Fruit fly (Drosophila melanogaster) S2 (cell line): ENCODE data around the gene Chchd2.

Experiments
- CG8478 ChIP-seq: fragments of >200 bp; optimal IDR thresholded peaks from 2 replicates; lab custom pipeline; 2018
- CTCF ChIP-seq, 2 experiments: fragments of >200 bp; optimal IDR thresholded peaks; 2 replicates each; lab custom pipeline; 2018

The Chchd2 gene

DNA sequence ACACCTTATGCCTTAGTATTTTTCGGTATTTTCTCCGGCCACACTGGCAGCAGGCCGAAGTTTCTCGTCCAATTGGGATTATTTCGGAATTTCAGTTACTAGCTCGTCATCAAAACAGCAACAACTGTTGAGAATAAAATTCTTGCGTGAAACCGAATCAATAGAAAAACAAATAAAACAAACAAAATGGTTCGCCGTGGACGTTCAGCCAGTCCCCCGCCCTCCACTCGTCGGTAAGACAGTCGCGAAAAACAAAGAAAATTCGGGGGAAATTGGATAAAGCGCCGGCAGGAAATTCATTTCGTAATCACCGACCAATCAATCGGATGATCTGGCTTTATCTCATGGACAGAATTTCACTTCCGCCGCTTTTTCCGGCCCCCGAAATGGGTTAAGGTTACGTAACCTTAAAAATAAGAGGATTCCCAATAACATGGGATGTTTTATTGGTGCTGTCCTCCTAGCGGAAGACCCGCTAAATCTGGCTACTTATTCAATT, at the start of gene Chchd2:
Gene Chchd2 (plus strand): TSS at position 51 of the 499 bp plus-strand sequence.
- TF ChIP-seq CG8478, result no peak
- no peak for TF ChIP-seq CTCF (optimal IDR thresholded peaks at IDR 0.05; lab: Kevin White, UChicago)

- no peak for TF ChIP-seq CTCF (optimal IDR thresholded peaks at IDR 0.05; lab: Kevin White, UChicago)
- TF ChIP-seq CG8478, result no peak
These were observed 43.1 kb upstream of the Chchd2 start, which contains the start of gene Arpc3B for dm6 chrX:17105707-17106106. TSS of gene Arpc3B (minus strand) at chrX:17105852.

- TF ChIP-seq CG8478 (no peak), CTCF (optimal IDR thresholded peaks at IDR 0.05; lab: Kevin White, UChicago) (no peak)
These were observed 42.6 kb upstream of the Chchd2 start for dm6 chrX:17106153-17106700.

DNA sequence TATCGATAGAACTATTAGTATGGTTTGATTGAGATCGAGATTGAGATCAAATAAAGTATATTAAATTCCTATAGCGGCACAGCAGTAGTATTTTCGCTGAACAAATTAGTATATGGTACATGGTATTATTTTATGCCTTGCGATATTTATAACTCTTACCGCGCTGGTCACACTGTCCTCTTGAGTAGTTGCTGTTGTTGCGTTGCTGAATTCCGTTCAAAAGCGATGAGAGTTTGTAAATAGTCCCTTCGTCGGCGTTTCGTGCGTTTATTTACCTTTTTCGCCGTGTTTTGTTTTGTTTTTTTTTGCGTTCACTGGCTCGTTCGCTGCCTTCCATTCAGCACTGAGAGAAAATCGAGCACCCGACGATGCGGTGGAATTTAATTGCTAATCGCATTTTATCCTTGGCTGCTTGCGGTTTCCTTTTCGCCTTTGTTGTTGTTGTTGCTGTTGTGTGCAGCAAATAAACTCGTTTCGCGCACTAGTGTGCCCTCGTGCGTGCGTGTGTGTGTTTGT, 41.3 kb upstream of the Chchd2 start, which contains the start of gene CG5004:
Gene CG5004 (plus strand): TSS at position 182 of the 516 bp plus-strand sequence.
- TF ChIP-seq CG8478, result no peak
- no peak for TF ChIP-seq CTCF (optimal IDR thresholded peaks at IDR 0.05; lab: Kevin White, UChicago)

DNA sequence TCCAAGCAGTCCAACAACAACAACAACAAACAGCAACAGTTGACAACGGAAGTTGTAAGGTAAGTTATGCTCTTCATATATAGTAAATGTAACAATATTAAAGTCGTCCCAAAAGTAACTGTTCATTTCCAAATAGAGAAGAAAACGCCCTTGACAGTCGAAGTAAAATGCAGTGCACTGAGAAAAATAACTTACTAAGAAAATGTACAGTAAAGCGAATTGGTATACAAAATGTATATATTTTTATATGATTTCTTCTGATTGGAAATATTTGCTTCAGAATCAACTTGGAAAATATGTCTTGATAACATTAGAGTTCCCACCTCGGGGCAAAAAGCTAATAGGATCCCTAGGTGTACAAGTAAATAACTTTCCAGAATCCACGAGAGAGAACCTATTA, 40.8 kb upstream of the Chchd2 start:
- no peak for TF ChIP-seq CTCF (optimal IDR thresholded peaks at IDR 0.05; lab: Kevin White, UChicago)

dm6 chrX:17109673-17110072, 39.1 kb upstream of the Chchd2 start:
- no peak for TF ChIP-seq CG8478

dm6 chrX:17110556-17111177, 38.1 kb upstream of the Chchd2 start:
- TF ChIP-seq CG8478 (no peak), CTCF (optimal IDR thresholded peaks at IDR 0.05; lab: Kevin White, UChicago) (no peak)

dm6 chrX:17111274-17111673, 37.5 kb upstream of the Chchd2 start:
- TF ChIP-seq CG8478, result no peak
- no peak for TF ChIP-seq CTCF (optimal IDR thresholded peaks at IDR 0.05; lab: Kevin White, UChicago)

dm6 chrX:17111958-17112953, 36.5 kb upstream of the Chchd2 start:
- TF ChIP-seq CG8478 (no peak), CTCF (optimal IDR thresholded peaks at IDR 0.05; lab: Kevin White, UChicago) (no peak)

DNA sequence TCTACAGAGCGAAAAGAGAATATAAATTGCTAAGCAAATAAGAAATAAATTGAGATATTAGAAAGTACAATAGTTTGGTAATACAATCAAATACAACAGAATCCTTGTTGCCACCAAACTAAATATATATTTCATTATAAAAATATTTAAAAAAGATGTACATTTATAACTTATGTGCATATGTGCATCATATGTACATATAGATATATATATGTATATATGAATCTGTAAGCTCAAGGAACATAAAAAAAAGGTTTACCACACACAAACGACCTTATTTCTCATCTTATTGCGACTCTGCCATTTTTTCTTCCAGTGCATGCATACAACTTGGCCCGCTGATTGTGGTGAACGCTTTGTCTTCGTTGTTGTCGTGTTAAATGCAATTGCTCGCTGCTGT, 35.5 kb upstream of the Chchd2 start:
- no peak for TF ChIP-seq CG8478
- TF ChIP-seq CTCF (optimal IDR thresholded peaks at IDR 0.05; lab: Kevin White, UChicago), result no peak

dm6 chrX:17121600-17121999, 27.2 kb upstream of the Chchd2 start:
- TF ChIP-seq CG8478 (no peak), CTCF (optimal IDR thresholded peaks at IDR 0.05; lab: Kevin White, UChicago) (no peak)

dm6 chrX:17122425-17123094, 26.2 kb upstream of the Chchd2 start:
- no peak for TF ChIP-seq CG8478
- no peak for TF ChIP-seq CTCF (optimal IDR thresholded peaks at IDR 0.05; lab: Kevin White, UChicago)

DNA sequence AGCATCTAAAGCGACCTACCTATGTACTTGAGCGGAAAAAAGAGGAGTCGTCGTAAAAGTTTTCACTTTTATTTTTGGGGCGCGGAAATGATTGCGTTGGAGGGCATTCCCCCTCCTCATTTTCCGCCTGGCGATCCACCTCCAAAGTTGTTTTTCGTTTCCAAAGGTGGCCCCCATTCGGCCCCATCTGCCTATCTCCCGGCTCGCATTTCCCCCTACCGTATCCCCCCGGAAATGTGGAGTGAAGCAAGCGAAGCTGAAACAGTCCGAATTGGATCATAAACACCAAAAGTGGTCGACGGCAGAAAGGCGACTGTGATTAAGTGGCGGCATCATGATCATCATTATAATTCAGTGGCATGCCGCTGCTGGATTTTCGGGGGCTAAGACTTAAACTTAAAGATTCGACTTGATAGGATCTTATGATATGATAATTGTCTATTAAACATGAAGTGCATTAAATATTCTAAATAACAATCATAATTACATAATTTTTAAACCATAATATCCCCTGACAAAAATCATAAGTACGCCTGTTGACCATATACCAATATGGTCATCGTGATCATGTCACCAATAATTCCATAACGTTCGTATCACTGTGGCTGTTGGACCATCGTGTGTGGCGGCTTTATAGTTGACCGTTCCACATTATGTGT, 25.1 kb upstream of the Chchd2 start:
- TF ChIP-seq CG8478, result no peak
- TF ChIP-seq CTCF (optimal IDR thresholded peaks at IDR 0.05; lab: Kevin White, UChicago), result no peak

dm6 chrX:17125017-17125821, 23.6 kb upstream of the Chchd2 start:
- TF ChIP-seq CTCF (optimal IDR thresholded peaks at IDR 0.05; lab: Kevin White, UChicago) (no peak), CG8478 (no peak)
